Worm (Caenorhabditis elegans) whole organism, mixed stage, embryonic: ENCODE measurements around the gene dhs-11.

ENCODE experiments used
- elt-3 ChIP-seq: fragments of 150-350 bp; optimal IDR thresholded peaks from 2 replicates; lab custom pipeline; 2014; ENCODE audit warnings: missing biosample characterization, missing genetic modification characterization
- lsy-2 ChIP-seq: fragments of 150-350 bp; optimal IDR thresholded peaks from 2 replicates; lab custom pipeline; 2014; ENCODE audit warnings: missing biosample characterization, missing genetic modification characterization
- mep-1 ChIP-seq: fragments of 150-350 bp; optimal IDR thresholded peaks from 2 replicates; lab custom pipeline; 2017; ENCODE audit warnings: missing biosample characterization, missing genetic modification reagents, missing genetic modification characterization, inconsistent platforms
- nhr-2 ChIP-seq: fragments of 150-350 bp; optimal IDR thresholded peaks from 2 replicates; lab custom pipeline; 2014; ENCODE audit warnings: missing biosample characterization, missing genetic modification characterization
- nhr-28 ChIP-seq: fragments of 150-350 bp; optimal IDR thresholded peaks from 2 replicates; lab custom pipeline; 2014; ENCODE audit warnings: missing biosample characterization, missing genetic modification characterization
- nhr-76 ChIP-seq: sonication (generic microtip); optimal IDR thresholded peaks from 2 replicates; lab custom pipeline; 2017; ENCODE audit warnings: missing biosample characterization, missing genetic modification characterization
- unc-39 ChIP-seq: fragments of 150-350 bp; optimal IDR thresholded peaks from 2 replicates; lab custom pipeline; 2014; ENCODE audit warnings: missing biosample characterization, missing genetic modification characterization

DNA sequence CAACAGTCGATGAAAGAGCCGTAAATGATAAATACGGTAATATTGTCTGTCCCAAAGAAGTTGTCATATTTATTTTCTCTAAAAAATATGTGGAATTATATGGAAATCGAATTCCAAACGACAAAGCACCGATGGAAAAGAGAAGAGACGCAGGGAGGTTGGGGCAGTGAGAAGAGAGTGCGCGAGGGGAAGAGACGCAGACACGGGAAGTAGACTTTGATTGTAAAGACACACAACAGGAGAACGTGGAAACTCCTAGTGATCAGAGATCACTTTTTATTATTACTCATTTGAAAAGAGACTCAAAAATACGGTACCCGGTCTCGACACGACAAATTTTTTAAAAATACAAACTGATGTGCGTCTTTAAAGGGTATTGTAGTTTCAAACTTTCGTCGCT is 14.3 kb downstream of the dhs-11 start:
- TF ChIP-seq elt-3 (no peak), mep-1 (no peak), lsy-2 (tag; lab: Kevin White, UChicago) (no peak), unc-39 (tag; lab: Kevin White, UChicago) (no peak), nhr-2 (no peak), nhr-76 (tag; lab: Kevin White, UChicago) (no peak), nhr-28 (no peak)
